Worm (Caenorhabditis elegans) whole organism, L4 larva: Measurements from ENCODE around the gene cest-17.

Source experiments
- F26F4.8 ChIP-seq: fragments of 200-800 bp; sonication (Bioruptor generic); conservative IDR thresholded peaks from 2 replicates; pipeline ENCODE4 v1.3.6; 2022; ENCODE audit warnings: missing genetic modification characterization, missing compliant biosample characterization
- F37D6.2 ChIP-seq: sonication (generic microtip); optimal IDR thresholded peaks from 2 replicates; lab custom pipeline; 2016; ENCODE audit warnings: mild to moderate bottlenecking, missing genetic modification characterization, missing compliant biosample characterization
- F49E8.2 ChIP-seq: sonication (generic microtip); optimal IDR thresholded peaks from 2 replicates; lab custom pipeline; 2016; ENCODE audit warnings: missing compliant biosample characterization, mild to moderate bottlenecking, missing genetic modification characterization, borderline replicate concordance
- R02D3.7 ChIP-seq: fragments of 150-350 bp; sonication (generic microtip); optimal IDR thresholded peaks from 3 replicates; lab custom pipeline; 2014; ENCODE audit warnings: missing biosample characterization, missing genetic modification characterization
- Y48G9A.11 ChIP-seq: fragments of 200-800 bp; sonication (Bioruptor generic); IDR thresholded peaks from 2 replicates; pipeline ENCODE4 v1.3.6; 2022; ENCODE audit warnings: missing genetic modification reagents, missing genetic modification characterization, missing compliant biosample characterization
- aly-2 ChIP-seq: sonication (generic microtip); optimal IDR thresholded peaks from 2 replicates; lab custom pipeline; 2018; ENCODE audit warnings: missing biosample characterization, missing genetic modification characterization
- ctbp-1 ChIP-seq: fragments of 200-800 bp; sonication (Bioruptor generic); IDR thresholded peaks from 2 replicates; pipeline ENCODE4 v1.3.6; 2022; ENCODE audit warnings: missing genetic modification reagents, missing genetic modification characterization, missing compliant biosample characterization
- daf-16 ChIP-seq, 3 experiments: sonication (generic microtip); optimal IDR thresholded peaks; 2 replicates each; lab custom pipeline; 2016 to 2017; ENCODE audit warnings: missing genetic modification characterization in 3 of 3, missing genetic modification reagents in 3 of 3, mild to moderate bottlenecking in 2 of 3, missing compliant biosample characterization in 2 of 3, missing biosample characterization in 1 of 3, moderate library complexity in 1 of 3
- daf-19 ChIP-seq: fragments of 200-800 bp; sonication (Bioruptor generic); conservative IDR thresholded peaks from 2 replicates; pipeline ENCODE4 v1.3.6; 2022; ENCODE audit warnings: missing genetic modification characterization, missing compliant biosample characterization
- daf-8 ChIP-seq: fragments of 200-800 bp; sonication (Bioruptor generic); IDR thresholded peaks from 2 replicates; pipeline ENCODE4 v1.3.6; 2022; ENCODE audit warnings: missing genetic modification characterization, missing compliant biosample characterization
- dmd-6 ChIP-seq: fragments of 200-800 bp; sonication (Bioruptor generic); IDR thresholded peaks from 2 replicates; pipeline ENCODE4 v1.3.6; 2022; ENCODE audit warnings: missing genetic modification reagents, missing genetic modification characterization, missing compliant biosample characterization
- duxl-1 ChIP-seq: sonication (generic microtip); optimal IDR thresholded peaks from 2 replicates; lab custom pipeline; 2016; ENCODE audit warnings: mild to moderate bottlenecking, missing genetic modification characterization, moderate library complexity, missing compliant biosample characterization; ENCODE audit not compliant: poor library complexity
- dve-1 ChIP-seq: sonication (generic microtip); optimal IDR thresholded peaks from 2 replicates; lab custom pipeline; 2017; ENCODE audit warnings: antibody characterized with exemption, mild to moderate bottlenecking, missing genetic modification characterization, missing compliant biosample characterization; ENCODE audit not compliant: insufficient read depth
- hif-1 ChIP-seq, 2 experiments: sonication (generic microtip); optimal IDR thresholded peaks; 2 replicates each; lab custom pipeline; 2016 to 2017; ENCODE audit warnings: missing compliant biosample characterization in 2 of 2, missing genetic modification characterization in 2 of 2, missing genetic modification reagents in 2 of 2, missing genotype in 2 of 2, mild to moderate bottlenecking in 1 of 2
- hlh-11 ChIP-seq: fragments of 200-800 bp; sonication (Bioruptor generic); optimal IDR thresholded peaks from 2 replicates; lab custom pipeline; 2018; ENCODE audit warnings: mild to moderate bottlenecking, missing genetic modification characterization, missing compliant biosample characterization
- lim-7 ChIP-seq: fragments of 200-800 bp; sonication (Bioruptor generic); IDR thresholded peaks from 2 replicates; pipeline ENCODE4 v1.3.6; 2022; ENCODE audit warnings: missing genetic modification characterization, missing compliant biosample characterization
- lin-38 ChIP-seq: fragments of 200-800 bp; sonication (Bioruptor generic); IDR thresholded peaks from 2 replicates; pipeline ENCODE4 v1.3.6; 2022; ENCODE audit warnings: missing genetic modification reagents, missing genetic modification characterization, missing compliant biosample characterization
- lin-39 ChIP-seq: fragments of 150-350 bp; optimal IDR thresholded peaks from 2 replicates; lab custom pipeline; 2014; ENCODE audit warnings: missing biosample characterization, missing genetic modification reagents, missing genetic modification characterization
- lir-3 ChIP-seq: sonication (generic microtip); optimal IDR thresholded peaks from 2 replicates; lab custom pipeline; 2016; ENCODE audit warnings: mild to moderate bottlenecking, missing genetic modification characterization, missing compliant biosample characterization
- madf-5 ChIP-seq, 2 experiments: fragments of 200-800 bp; sonication (Bioruptor generic); IDR thresholded peaks; 2 replicates each; pipeline ENCODE4 v1.3.6; 2022; ENCODE audit warnings: missing compliant biosample characterization in 2 of 2, missing genetic modification characterization in 2 of 2
- madf-9 ChIP-seq: fragments of 200-800 bp; sonication (Bioruptor generic); conservative IDR thresholded peaks from 2 replicates; pipeline ENCODE4 v1.3.6; 2022; ENCODE audit warnings: missing genetic modification reagents, missing genetic modification characterization, missing compliant biosample characterization
- mdl-1 ChIP-seq, 2 experiments: fragments of 150-350 bp in 1 of 2; sonication (generic microtip) in 1 of 2; optimal IDR thresholded peaks; 2 replicates each; lab custom pipeline; 2014 to 2017; ENCODE audit warnings: missing biosample characterization in 2 of 2, missing genetic modification characterization in 2 of 2
- mep-1 ChIP-seq: fragments of 150-350 bp; sonication (generic microtip); optimal IDR thresholded peaks from 3 replicates; lab custom pipeline; 2014; ENCODE audit warnings: missing biosample characterization, missing genetic modification characterization
- mes-2 ChIP-seq: sonication (generic microtip); optimal IDR thresholded peaks from 2 replicates; lab custom pipeline; 2016; ENCODE audit warnings: missing genotype, mild to moderate bottlenecking, missing genetic modification characterization, missing compliant biosample characterization; ENCODE audit not compliant: poor library complexity, severe bottlenecking
- nhr-11 ChIP-seq: fragments of 150-350 bp; optimal IDR thresholded peaks from 2 replicates; lab custom pipeline; 2014; ENCODE audit warnings: missing biosample characterization, missing genetic modification characterization
- nhr-111 ChIP-seq: fragments of 200-800 bp; sonication (Bioruptor generic); optimal IDR thresholded peaks from 2 replicates; lab custom pipeline; 2018; ENCODE audit warnings: mild to moderate bottlenecking, missing genetic modification characterization, missing compliant biosample characterization
- nhr-28 ChIP-seq: fragments of 150-350 bp; optimal IDR thresholded peaks from 2 replicates; lab custom pipeline; 2014; ENCODE audit warnings: missing biosample characterization, missing genetic modification characterization
- nhr-41 ChIP-seq: fragments of 200-800 bp; sonication (Bioruptor generic); IDR thresholded peaks from 2 replicates; pipeline ENCODE4 v1.3.6; 2022; ENCODE audit warnings: missing genetic modification reagents, missing genetic modification characterization, missing compliant biosample characterization
- nhr-42 ChIP-seq: fragments of 200-800 bp; sonication (Bioruptor generic); IDR thresholded peaks from 2 replicates; pipeline ENCODE4 v1.3.6; 2022; ENCODE audit warnings: missing genetic modification characterization, missing compliant biosample characterization
- pha-4 ChIP-seq, 2 experiments: fragments of 150-350 bp in 1 of 2; fragments of 200-800 bp in 1 of 2; sonication (Bioruptor generic) in 1 of 2; IDR thresholded peaks in 1 of 2; optimal IDR thresholded peaks in 1 of 2; 2 replicates each; pipeline versions ENCODE4 v1.3.6 to Lab custom; 2014 to 2022; ENCODE audit warnings: missing genetic modification characterization in 2 of 2, missing genetic modification reagents in 2 of 2, missing biosample characterization in 1 of 2, missing compliant biosample characterization in 1 of 2
- rbr-2 ChIP-seq: sonication (generic microtip); optimal IDR thresholded peaks from 2 replicates; lab custom pipeline; 2016; ENCODE audit warnings: missing genotype, missing genetic modification characterization, missing compliant biosample characterization
- unc-130 ChIP-seq: sonication (generic microtip); optimal IDR thresholded peaks from 2 replicates; lab custom pipeline; 2016; ENCODE audit warnings: missing genetic modification reagents, missing genetic modification characterization, missing compliant biosample characterization
- vab-7 ChIP-seq: fragments of 200-800 bp; sonication (Bioruptor generic); IDR thresholded peaks from 2 replicates; pipeline ENCODE4 v1.3.6; 2022; ENCODE audit warnings: missing genetic modification reagents, missing genetic modification characterization, missing compliant biosample characterization
- zfp-3 ChIP-seq: fragments of 200-800 bp; sonication (Bioruptor generic); conservative IDR thresholded peaks from 2 replicates; pipeline ENCODE4 v1.3.6; 2022; ENCODE audit warnings: missing genetic modification reagents, missing genetic modification characterization, missing compliant biosample characterization
- zip-11 ChIP-seq: fragments of 200-800 bp; sonication (Bioruptor generic); IDR thresholded peaks from 2 replicates; pipeline ENCODE4 v1.3.6; 2022; ENCODE audit warnings: missing genetic modification characterization, missing compliant biosample characterization

The cest-17 gene

ce11 chrV:8235331-8235730 is 32.2 kb downstream of the cest-17 start (continued):
- TF ChIP-seq daf-16 (GFP tag; optimal IDR thresholded peaks at IDR 0.05; lab: Kevin White, UChicago), result peak in 1 of 2 experiments; percentile 38
- peak; percentile 45 for TF ChIP-seq daf-16 (tag; optimal IDR thresholded peaks at IDR 0.05; lab: Kevin White, UChicago)
- no peak for TF ChIP-seq F49E8.2
- peak; percentile 54 for TF ChIP-seq hlh-11
- TF ChIP-seq daf-8 (GFP tag; lab: Robert Waterston, UW), result no peak
- TF ChIP-seq lin-39, result no peak
- no peak for TF ChIP-seq mdl-1 (tag; optimal IDR thresholded peaks at IDR 0.05; lab: Kevin White, UChicago)
- TF ChIP-seq nhr-41 (GFP tag; lab: Robert Waterston, UW), result 0 out of 2 replicates have a peak, but pooled peaks have one; percentile 32
- no peak for TF ChIP-seq zip-11 (GFP tag; lab: Robert Waterston, UW)
- TF ChIP-seq rbr-2 (tag; lab: Kevin White, UChicago), result peak; percentile 26
- no peak for TF ChIP-seq madf-5 (GFP tag; IDR thresholded peaks at IDR 0.05; lab: Robert Waterston, UW)
- TF ChIP-seq nhr-28 (tag; lab: Kevin White, UChicago), result peak; percentile 13
- TF ChIP-seq Y48G9A.11 (GFP tag; lab: Robert Waterston, UW), result no peak; the same call in 1 of the 2 replicates
- peak; percentile 41; the same call in 1 of the 2 replicates for TF ChIP-seq vab-7 (GFP tag; lab: Robert Waterston, UW)
- no peak for TF ChIP-seq daf-19 (GFP tag; lab: Robert Waterston, UW)
- TF ChIP-seq nhr-111 (GFP tag; lab: Kevin White, UChicago), result peak; percentile 49
- TF ChIP-seq lir-3 (tag; lab: Kevin White, UChicago), result peak; percentile 39
- no peak for TF ChIP-seq aly-2
- TF ChIP-seq pha-4 (GFP tag; IDR thresholded peaks at IDR 0.05; lab: Robert Waterston, UW), result no peak
- no peak for TF ChIP-seq pha-4 (tag; optimal IDR thresholded peaks at IDR 0.05; lab: Kevin White, UChicago)
- TF ChIP-seq madf-9 (GFP tag; lab: Robert Waterston, UW), result 0 out of 2 replicates have a peak, but pooled peaks have one; percentile 24
- 0 out of 2 replicates have a peak, but pooled peaks have one; percentile 45 for TF ChIP-seq F26F4.8 (GFP tag; lab: Robert Waterston, UW)
- no peak for TF ChIP-seq unc-130 (GFP tag; lab: Kevin White, UChicago)
- peak; percentile 39; the same call in 1 of the 2 replicates for TF ChIP-seq nhr-42
- peak; percentile 66 for TF ChIP-seq dve-1 (tag; lab: Kevin White, UChicago)
- no peak for TF ChIP-seq lin-38 (GFP tag; lab: Robert Waterston, UW)
- no peak for TF ChIP-seq R02D3.7 (tag; lab: Kevin White, UChicago)
- TF ChIP-seq mep-1 (tag; lab: Kevin White, UChicago), result no peak
- TF ChIP-seq dmd-6 (GFP tag; lab: Robert Waterston, UW), result peak; percentile 49; the same call in 1 of the 2 replicates
- TF ChIP-seq F37D6.2, result no peak
- TF ChIP-seq lim-7 (GFP tag; lab: Robert Waterston, UW), result peak; percentile 70

- TF ChIP-seq nhr-28 (tag; lab: Kevin White, UChicago) (peak; percentile 54), lin-38 (GFP tag; lab: Robert Waterston, UW) (no peak), hlh-11 (peak; percentile 42)
- TF ChIP-seq, all 104 proteins: peak for 2
Observed at ce11 chrV:8238290-8238689, 35.2 kb downstream of the cest-17 start, which contains the start of gene rol-3. Gene rol-3, minus strand, starts transcription at chrV:8238409.

ce11 chrV:8239928-8240327 is 36.8 kb downstream of the cest-17 start, which contains the start of gene C16D9.3:
Gene C16D9.3, minus strand, starts transcription at chrV:8240028.
- TF ChIP-seq vab-7 (GFP tag; lab: Robert Waterston, UW), result no peak
- TF ChIP-seq nhr-11 (tag; lab: Kevin White, UChicago), result no peak
- TF ChIP-seq ctbp-1 (GFP tag; lab: Robert Waterston, UW), result no peak
- no peak for TF ChIP-seq dve-1 (tag; lab: Kevin White, UChicago)
- TF ChIP-seq hif-1 (tag; optimal IDR thresholded peaks at IDR 0.05; lab: Kevin White, UChicago), result no peak
- TF ChIP-seq duxl-1 (tag; lab: Kevin White, UChicago), result no peak
- TF ChIP-seq mes-2 (tag; lab: Kevin White, UChicago), result no peak
- TF ChIP-seq F26F4.8 (GFP tag; lab: Robert Waterston, UW), result no peak
- TF ChIP-seq Y48G9A.11 (GFP tag; lab: Robert Waterston, UW), result no peak
- TF ChIP-seq zfp-3 (GFP tag; lab: Robert Waterston, UW), result no peak
- no peak for TF ChIP-seq nhr-111 (GFP tag; lab: Kevin White, UChicago)
